Worm (Caenorhabditis elegans) whole organism, young adult: ENCODE measurements around the gene R11H6.4.

Experiments used
- B0019.2 ChIP-seq: fragments of 200-800 bp; sonication (Bioruptor generic); conservative IDR thresholded peaks from 2 replicates; pipeline ENCODE4 v1.3.6; 2022; ENCODE audit warnings: missing genetic modification reagents, missing genetic modification characterization, missing compliant biosample characterization
- B0261.1 ChIP-seq: sonication (generic microtip); optimal IDR thresholded peaks from 2 replicates; lab custom pipeline; 2016; ENCODE audit warnings: mild to moderate bottlenecking, missing genetic modification characterization, moderate library complexity, missing compliant biosample characterization
- B0336.3 ChIP-seq: fragments of 200-800 bp; sonication (Bioruptor generic); IDR thresholded peaks from 2 replicates; pipeline ENCODE4 v1.3.6; 2022; ENCODE audit warnings: missing genetic modification characterization, missing compliant biosample characterization
- C06A6.2 ChIP-seq: fragments of 200-800 bp; sonication (Bioruptor generic); conservative IDR thresholded peaks from 2 replicates; pipeline ENCODE4 v1.3.6; 2022; ENCODE audit warnings: missing genetic modification characterization, missing compliant biosample characterization
- D2030.7 ChIP-seq: fragments of 200-800 bp; sonication (Bioruptor generic); IDR thresholded peaks from 2 replicates; pipeline ENCODE4 v1.3.6; 2022; ENCODE audit warnings: missing genetic modification reagents, missing genetic modification characterization, missing compliant biosample characterization
- F23B12.7 ChIP-seq: sonication (generic microtip); optimal IDR thresholded peaks from 2 replicates; lab custom pipeline; 2017; ENCODE audit warnings: missing genetic modification characterization, mild to moderate bottlenecking, missing compliant biosample characterization, antibody characterized with exemption, moderate library complexity; ENCODE audit not compliant: insufficient read depth
- F57A8.1 ChIP-seq: fragments of 200-800 bp; sonication (Bioruptor generic); optimal IDR thresholded peaks from 2 replicates; lab custom pipeline; 2018; ENCODE audit warnings: mild to moderate bottlenecking, missing genetic modification characterization, moderate library complexity, missing compliant biosample characterization
- K12H6.12 ChIP-seq: fragments of 200-800 bp; sonication (Bioruptor generic); optimal IDR thresholded peaks from 2 replicates; lab custom pipeline; 2018; ENCODE audit warnings: mild to moderate bottlenecking, missing genetic modification characterization, missing compliant biosample characterization
- Y53F4B.3 ChIP-seq: fragments of 200-800 bp; sonication (Bioruptor generic); IDR thresholded peaks from 2 replicates; pipeline ENCODE4 v1.3.6; 2022; ENCODE audit warnings: missing genetic modification reagents, missing genetic modification characterization, missing compliant biosample characterization
- ZK185.1 ChIP-seq: sonication (generic microtip); optimal IDR thresholded peaks from 2 replicates; lab custom pipeline; 2016; ENCODE audit warnings: mild to moderate bottlenecking, missing genetic modification characterization, missing compliant biosample characterization; ENCODE audit not compliant: poor library complexity, severe bottlenecking
- akir-1 ChIP-seq: fragments of 200-800 bp; sonication (Bioruptor generic); optimal IDR thresholded peaks from 2 replicates; lab custom pipeline; 2018; ENCODE audit warnings: mild to moderate bottlenecking, missing genetic modification characterization, moderate library complexity, missing compliant biosample characterization
- ama-1 ChIP-seq, 3 experiments: fragments of 150-350 bp in 1 of 3; sonication (generic microtip) in 2 of 3; optimal IDR thresholded peaks; 2 replicates each; lab custom pipeline; 2014 to 2018; ENCODE audit warnings: missing biosample characterization in 2 of 3, missing genetic modification characterization in 2 of 3, missing genetic modification reagents in 2 of 3
- attf-5 ChIP-seq: fragments of 200-800 bp; sonication (Bioruptor generic); optimal IDR thresholded peaks from 2 replicates; lab custom pipeline; 2018; ENCODE audit warnings: mild to moderate bottlenecking, missing genetic modification characterization, missing compliant biosample characterization
- bed-1 ChIP-seq: fragments of 200-800 bp; sonication (Bioruptor generic); IDR thresholded peaks from 2 replicates; pipeline ENCODE4 v1.3.6; 2022; ENCODE audit warnings: missing genetic modification reagents, missing genetic modification characterization, missing compliant biosample characterization
- cebp-2 ChIP-seq: fragments of 200-800 bp; sonication (Bioruptor generic); IDR thresholded peaks from 2 replicates; pipeline ENCODE4 v1.3.6; 2022; ENCODE audit warnings: missing genetic modification characterization, missing compliant biosample characterization
- ceh-58 ChIP-seq: fragments of 200-800 bp; sonication (Bioruptor generic); IDR thresholded peaks from 2 replicates; pipeline ENCODE4 v1.3.6; 2022; ENCODE audit warnings: missing genetic modification characterization, missing compliant biosample characterization
- ceh-91 ChIP-seq: fragments of 200-800 bp; sonication (Bioruptor generic); IDR thresholded peaks from 2 replicates; pipeline ENCODE4 v1.3.6; 2022; ENCODE audit warnings: missing genetic modification reagents, missing genetic modification characterization, missing compliant biosample characterization
- chd-7 ChIP-seq: sonication (generic microtip); optimal IDR thresholded peaks from 2 replicates; lab custom pipeline; 2016; ENCODE audit warnings: mild to moderate bottlenecking, missing genetic modification characterization, moderate library complexity, missing compliant biosample characterization
- die-1 ChIP-seq: sonication (generic microtip); optimal IDR thresholded peaks from 2 replicates; lab custom pipeline; 2016; ENCODE audit warnings: missing genotype, mild to moderate bottlenecking, missing genetic modification characterization, missing compliant biosample characterization
- efl-1 ChIP-seq: fragments of 150-350 bp; optimal IDR thresholded peaks from 2 replicates; lab custom pipeline; 2014; ENCODE audit warnings: missing biosample characterization, missing genetic modification reagents, missing genetic modification characterization
- egl-44 ChIP-seq: fragments of 200-800 bp; sonication (Bioruptor generic); IDR thresholded peaks from 2 replicates; pipeline ENCODE4 v1.3.6; 2022; ENCODE audit warnings: missing genetic modification reagents, missing genetic modification characterization, missing compliant biosample characterization
- fkh-3 ChIP-seq: sonication (generic microtip); optimal IDR thresholded peaks from 2 replicates; lab custom pipeline; 2016; ENCODE audit warnings: mild to moderate bottlenecking, missing genetic modification characterization, missing compliant biosample characterization
- hlh-12 ChIP-seq: sonication (generic microtip); optimal IDR thresholded peaks from 2 replicates; lab custom pipeline; 2016; ENCODE audit warnings: missing genetic modification characterization, missing compliant biosample characterization
- hrde-1 ChIP-seq: sonication (generic microtip); optimal IDR thresholded peaks from 2 replicates; lab custom pipeline; 2016; ENCODE audit warnings: missing genetic modification characterization, mild to moderate bottlenecking, missing compliant biosample characterization, moderate library complexity, missing genotype, missing genetic modification reagents, borderline replicate concordance
- let-526 ChIP-seq: fragments of 200-800 bp; sonication (Bioruptor generic); IDR thresholded peaks from 2 replicates; pipeline ENCODE4 v1.3.6; 2022; ENCODE audit warnings: missing genetic modification reagents, missing genetic modification characterization, missing compliant biosample characterization
- lin-26 ChIP-seq: fragments of 200-800 bp; sonication (Bioruptor generic); IDR thresholded peaks from 2 replicates; pipeline ENCODE4 v1.3.6; 2022; ENCODE audit warnings: missing genetic modification reagents, missing genetic modification characterization, missing compliant biosample characterization
- lin-35 ChIP-seq, 3 experiments: fragments of 150-350 bp in 2 of 3; sonication (generic microtip) in 1 of 3; optimal IDR thresholded peaks; 2 replicates each; lab custom pipeline; 2014 to 2018; ENCODE audit warnings: missing biosample characterization in 3 of 3, missing genetic modification characterization in 3 of 3, missing genetic modification reagents in 3 of 3
- lin-54 ChIP-seq: fragments of 200-800 bp; sonication (Bioruptor generic); optimal IDR thresholded peaks from 2 replicates; lab custom pipeline; 2018; ENCODE audit warnings: mild to moderate bottlenecking, missing genetic modification characterization, missing compliant biosample characterization
- mes-4 ChIP-seq: sonication (generic microtip); optimal IDR thresholded peaks from 2 replicates; lab custom pipeline; 2016; ENCODE audit warnings: missing genotype, missing genetic modification characterization, missing compliant biosample characterization
- nfyb-1 ChIP-seq: fragments of 200-800 bp; sonication (Bioruptor generic); IDR thresholded peaks from 2 replicates; pipeline ENCODE4 v1.3.6; 2022; ENCODE audit warnings: missing genetic modification reagents, missing genetic modification characterization, missing compliant biosample characterization
- nhr-27 ChIP-seq: fragments of 200-800 bp; sonication (Bioruptor generic); optimal IDR thresholded peaks from 2 replicates; lab custom pipeline; 2018; ENCODE audit warnings: mild to moderate bottlenecking, missing genetic modification characterization, moderate library complexity, missing compliant biosample characterization
- pha-4 ChIP-seq: fragments of 150-350 bp; sonication (generic microtip); optimal IDR thresholded peaks from 2 replicates; lab custom pipeline; 2014; ENCODE audit warnings: missing biosample characterization, missing genetic modification reagents, missing genetic modification characterization
- rcor-1 ChIP-seq: fragments of 200-800 bp; sonication (Bioruptor generic); IDR thresholded peaks from 2 replicates; pipeline ENCODE4 v1.3.6; 2022; ENCODE audit warnings: missing genetic modification reagents, missing genetic modification characterization, missing compliant biosample characterization
- repo-1 ChIP-seq: sonication (generic microtip); optimal IDR thresholded peaks from 2 replicates; lab custom pipeline; 2017; ENCODE audit warnings: mild to moderate bottlenecking, missing genetic modification characterization, missing compliant biosample characterization
- rpc-1 ChIP-seq, 2 experiments: fragments of 150-350 bp in 1 of 2; sonication (generic microtip) in 1 of 2; optimal IDR thresholded peaks; 2 replicates each; lab custom pipeline; 2014 to 2018; ENCODE audit warnings: missing biosample characterization in 1 of 2, missing genetic modification characterization in 1 of 2, missing genetic modification reagents in 1 of 2, missing genotype in 1 of 2
- snpc-1.1 ChIP-seq: sonication (generic microtip); optimal IDR thresholded peaks from 2 replicates; lab custom pipeline; 2017; ENCODE audit warnings: missing genetic modification characterization, mild to moderate bottlenecking, missing compliant biosample characterization, antibody characterized with exemption, moderate library complexity, missing genotype, missing genetic modification reagents; ENCODE audit not compliant: insufficient read depth
- snpc-1.3 ChIP-seq: sonication (generic microtip); optimal IDR thresholded peaks from 2 replicates; lab custom pipeline; 2017; ENCODE audit warnings: missing genetic modification characterization, mild to moderate bottlenecking, missing compliant biosample characterization, antibody characterized with exemption, moderate library complexity, missing genotype, missing genetic modification reagents; ENCODE audit not compliant: insufficient read depth
- snpc-4 ChIP-seq, 5 experiments: fragments of 150-350 bp in 1 of 5; sonication (generic microtip) in 4 of 5; optimal IDR thresholded peaks; 2 replicates each; lab custom pipeline; 2014 to 2018; ENCODE audit warnings: missing genetic modification characterization in 5 of 5, missing biosample characterization in 3 of 5, antibody characterized with exemption in 2 of 5, mild to moderate bottlenecking in 2 of 5, missing compliant biosample characterization in 2 of 5, missing genotype in 2 of 5, moderate library complexity in 2 of 5, missing genetic modification reagents in 1 of 5
- tlf-1 ChIP-seq: fragments of 200-800 bp; sonication (Bioruptor generic); optimal IDR thresholded peaks from 2 replicates; lab custom pipeline; 2018; ENCODE audit warnings: mild to moderate bottlenecking, missing genetic modification characterization, missing compliant biosample characterization
- unc-130 ChIP-seq: sonication (generic microtip); optimal IDR thresholded peaks from 2 replicates; lab custom pipeline; 2016; ENCODE audit warnings: missing genetic modification reagents, missing genetic modification characterization, missing compliant biosample characterization
- ztf-18 ChIP-seq: sonication (generic microtip); optimal IDR thresholded peaks from 2 replicates; lab custom pipeline; 2016; ENCODE audit warnings: missing genotype, mild to moderate bottlenecking, missing genetic modification characterization, missing compliant biosample characterization
- ztf-25 ChIP-seq: fragments of 200-800 bp; sonication (Bioruptor generic); IDR thresholded peaks from 2 replicates; pipeline ENCODE4 v1.3.6; 2022; ENCODE audit warnings: missing genetic modification reagents, missing genetic modification characterization, missing compliant biosample characterization
- ztf-28 ChIP-seq: fragments of 200-800 bp; sonication (Bioruptor generic); IDR thresholded peaks from 2 replicates; pipeline ENCODE4 v1.3.6; 2022; ENCODE audit warnings: missing genetic modification reagents, missing genetic modification characterization, missing compliant biosample characterization
- ztf-3 ChIP-seq: fragments of 200-800 bp; sonication (Bioruptor generic); optimal IDR thresholded peaks from 2 replicates; lab custom pipeline; 2018; ENCODE audit warnings: mild to moderate bottlenecking, missing genetic modification characterization, missing compliant biosample characterization

Gene R11H6.4

ce11 chrV:14645817-14646789 lies 36.4 kb downstream of the R11H6.4 start, which contains the start of the genes rfc-1 and pmp-3 (continued):
- TF ChIP-seq ZK185.1 (tag; lab: Kevin White, UChicago), result no peak
- TF ChIP-seq hrde-1 (tag; lab: Kevin White, UChicago), result no peak
- TF ChIP-seq cebp-2 (GFP tag; lab: Robert Waterston, UW), result no peak
- TF ChIP-seq B0019.2 (GFP tag; lab: Robert Waterston, UW), result no peak
- TF ChIP-seq lin-26 (GFP tag; lab: Robert Waterston, UW), result no peak
- TF ChIP-seq pha-4 (tag; lab: Kevin White, UChicago), result no peak
- no peak for TF ChIP-seq attf-5 (GFP tag; lab: Kevin White, UChicago)
- TF ChIP-seq ztf-25 (GFP tag; lab: Robert Waterston, UW), result no peak
- TF ChIP-seq K12H6.12, result no peak
- TF ChIP-seq akir-1 (GFP tag; lab: Kevin White, UChicago), result no peak
- no peak for TF ChIP-seq bed-1
- no peak for TF ChIP-seq chd-7 (tag; lab: Kevin White, UChicago)
- no peak for TF ChIP-seq ceh-58 (GFP tag; lab: Robert Waterston, UW)
- TF ChIP-seq ztf-18 (tag; lab: Kevin White, UChicago), result no peak
- TF ChIP-seq snpc-1.3 (tag; lab: Kevin White, UChicago), result peak; percentile 58
- TF ChIP-seq ceh-91 (GFP tag; lab: Robert Waterston, UW), result peak; percentile 76
- no peak for TF ChIP-seq repo-1 (tag; lab: Kevin White, UChicago)
- no peak for TF ChIP-seq hlh-12
- peak; percentile 61 for TF ChIP-seq F23B12.7 (tag; lab: Kevin White, UChicago)
- TF ChIP-seq rpc-1 (optimal IDR thresholded peaks at IDR 0.05; lab: Kevin White, UChicago), result no peak
- peak; percentile 6 for TF ChIP-seq rpc-1 (tag; optimal IDR thresholded peaks at IDR 0.05; lab: Kevin White, UChicago)
- TF ChIP-seq F57A8.1 (GFP tag; lab: Kevin White, UChicago), result no peak
- no peak for TF ChIP-seq snpc-4 (GFP tag; optimal IDR thresholded peaks at IDR 0.05; lab: Kevin White, UChicago)
- TF ChIP-seq snpc-4 (tag; optimal IDR thresholded peaks at IDR 0.05; lab: Kevin White, UChicago), result peak in 3 of 4 experiments; percentile 41 to 59 (median 44)
- no peak for TF ChIP-seq tlf-1
- no peak for TF ChIP-seq B0261.1
- no peak for TF ChIP-seq nfyb-1 (GFP tag; lab: Robert Waterston, UW)
- no peak for TF ChIP-seq mes-4 (tag; lab: Kevin White, UChicago)
- no peak for TF ChIP-seq ztf-3 (GFP tag; lab: Kevin White, UChicago)
- TF ChIP-seq ama-1 (optimal IDR thresholded peaks at IDR 0.05; lab: Kevin White, UChicago), result no peak
- no peak for TF ChIP-seq ama-1 (GFP tag; optimal IDR thresholded peaks at IDR 0.05; lab: Kevin White, UChicago)
- TF ChIP-seq B0336.3, result no peak
- peak; percentile 75 for TF ChIP-seq lin-54 (GFP tag; lab: Kevin White, UChicago)
- no peak for TF ChIP-seq Y53F4B.3 (GFP tag; lab: Robert Waterston, UW)
- no peak for TF ChIP-seq ztf-28 (GFP tag; lab: Robert Waterston, UW)
- no peak for TF ChIP-seq fkh-3 (tag; lab: Kevin White, UChicago)
- TF ChIP-seq D2030.7 (GFP tag; lab: Robert Waterston, UW), result peak; percentile 74; the same call in 1 of the 2 replicates
- peak; percentile 92 for TF ChIP-seq efl-1 (GFP tag; lab: Kevin White, UChicago)
- TF ChIP-seq unc-130 (GFP tag; lab: Kevin White, UChicago), result no peak
- TF ChIP-seq nhr-27 (tag; lab: Kevin White, UChicago), result no peak
- no peak for TF ChIP-seq egl-44
- no peak for TF ChIP-seq rcor-1
- TF ChIP-seq C06A6.2 (GFP tag; lab: Robert Waterston, UW), result no peak
- TF ChIP-seq lin-35 (GFP tag; optimal IDR thresholded peaks at IDR 0.05; lab: Kevin White, UChicago), result peak in 1 of 3 experiments; percentile 34
- TF ChIP-seq let-526 (GFP tag; lab: Robert Waterston, UW), result no peak
- TF ChIP-seq die-1 (tag; lab: Kevin White, UChicago), result no peak
- TF ChIP-seq snpc-1.1 (tag; lab: Kevin White, UChicago), result peak; percentile 56
